Fruit fly (Drosophila melanogaster) S2 (cell line): Measurements from ENCODE around the gene CG14210.

Experiments used
- CG8478 ChIP-seq: fragments of >200 bp; optimal IDR thresholded peaks from 2 replicates; lab custom pipeline; 2018
- CTCF ChIP-seq, 2 experiments: fragments of >200 bp; optimal IDR thresholded peaks; 2 replicates each; lab custom pipeline; 2018

DNA sequence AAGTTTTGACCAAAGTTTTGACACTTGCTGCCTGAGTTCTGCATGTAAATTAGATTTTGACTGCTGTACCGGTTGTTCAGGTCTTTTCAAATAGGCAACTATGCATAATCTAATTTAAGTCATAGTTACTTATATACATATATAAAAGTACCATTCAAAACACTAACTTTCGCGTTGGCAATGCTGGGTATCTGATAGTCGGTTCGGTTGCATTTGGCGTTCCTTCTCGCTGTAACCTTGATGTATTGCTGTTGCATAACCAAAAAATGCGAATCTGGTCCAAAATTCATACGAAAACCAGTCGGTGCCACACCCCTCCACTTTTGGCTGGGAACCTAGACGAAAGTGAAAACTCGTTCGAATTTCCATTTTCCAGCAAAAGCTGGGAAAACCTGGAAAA lies 33.3 kb upstream of the CG14210 start:
- TF ChIP-seq CG8478 (lab: Kevin White, UChicago) (no peak), CTCF (optimal IDR thresholded peaks at IDR 0.05; lab: Kevin White, UChicago) (no peak)
